Fruit fly (Drosophila melanogaster) whole organism, embryonic: ENCODE results near the gene Usp10.
A peak's percentile ranks its signal among the peaks of the same experiment; 100 is the strongest.

Experiments
- Atf6 ChIP-seq: fragments of 200-800 bp; sonication (Bioruptor generic); IDR thresholded peaks from 2 replicates; pipeline ENCODE4 v1.3.6; 2022; ENCODE audit warnings: missing biosample characterization, missing genetic modification characterization
- B-H1 ChIP-seq: fragments of 200-800 bp; sonication (Bioruptor generic); IDR thresholded peaks from 3 replicates; pipeline ENCODE4 v1.3.6; 2022; ENCODE audit warnings: missing biosample characterization, missing genetic modification characterization
- Bgb ChIP-seq: fragments of 200-800 bp; sonication (Bioruptor generic); IDR thresholded peaks from 2 replicates; pipeline ENCODE4 v1.3.6; 2022; ENCODE audit warnings: missing biosample characterization, missing genetic modification characterization; ENCODE audit not compliant: partially characterized antibody
- C15 ChIP-seq: fragments of 200-800 bp; sonication (Bioruptor generic); IDR thresholded peaks from 3 replicates; pipeline ENCODE4 v1.3.6; 2022; ENCODE audit warnings: missing biosample characterization, missing genetic modification characterization
- CG10565 ChIP-seq: fragments of 200-800 bp; sonication (Bioruptor generic); optimal IDR thresholded peaks from 3 replicates; lab custom pipeline; 2016; ENCODE audit warnings: missing biosample characterization, mild to moderate bottlenecking, missing genetic modification characterization
- CG11696 ChIP-seq: fragments of 200-800 bp; sonication (Bioruptor generic); IDR thresholded peaks from 2 replicates; pipeline ENCODE4 v1.3.6; 2022; ENCODE audit warnings: missing biosample characterization, missing genetic modification characterization
- CG11723 ChIP-seq: fragments of 200-800 bp; sonication (Bioruptor generic); optimal IDR thresholded peaks from 2 replicates; lab custom pipeline; 2017; ENCODE audit warnings: missing biosample characterization, mild to moderate bottlenecking, missing genetic modification characterization
- CG14441 ChIP-seq: fragments of 200-800 bp; sonication (Bioruptor generic); IDR thresholded peaks from 2 replicates; pipeline ENCODE4 v1.3.6; 2022; ENCODE audit warnings: missing biosample characterization, missing genetic modification characterization
- CG15696 ChIP-seq: fragments of 200-800 bp; sonication (Bioruptor generic); optimal IDR thresholded peaks from 2 replicates; lab custom pipeline; 2019; ENCODE audit warnings: missing biosample characterization, mild to moderate bottlenecking, missing genetic modification characterization, moderate library complexity
- CG16779 ChIP-seq: fragments of 200-800 bp; sonication (Bioruptor generic); IDR thresholded peaks from 2 replicates; pipeline ENCODE4 v1.3.6; 2022; ENCODE audit warnings: missing biosample characterization, missing genetic modification characterization
- CG17568 ChIP-seq: fragments of 200-800 bp; sonication (Bioruptor generic); optimal IDR thresholded peaks from 2 replicates; lab custom pipeline; 2018; ENCODE audit warnings: missing biosample characterization, mild to moderate bottlenecking, missing genetic modification characterization, moderate library complexity
- CG17802 ChIP-seq: fragments of 200-800 bp; sonication (Bioruptor generic); optimal IDR thresholded peaks from 2 replicates; lab custom pipeline; 2018; ENCODE audit warnings: missing biosample characterization, mild to moderate bottlenecking, missing genetic modification characterization, moderate library complexity
- CG17912 ChIP-seq: fragments of 200-800 bp; sonication (Bioruptor generic); optimal IDR thresholded peaks from 2 replicates; lab custom pipeline; 2018; ENCODE audit warnings: missing biosample characterization, mild to moderate bottlenecking, missing genetic modification characterization
- CG2120 ChIP-seq: fragments of 200-800 bp; sonication (Bioruptor generic); optimal IDR thresholded peaks from 3 replicates; lab custom pipeline; 2016; ENCODE audit warnings: missing biosample characterization, missing genetic modification characterization
- CG2202 ChIP-seq: fragments of 200-800 bp; sonication (Bioruptor generic); optimal IDR thresholded peaks from 2 replicates; lab custom pipeline; 2018; ENCODE audit warnings: missing biosample characterization, mild to moderate bottlenecking, missing genetic modification characterization
- CG30431 ChIP-seq: fragments of 200-800 bp; sonication (Bioruptor generic); optimal IDR thresholded peaks from 2 replicates; lab custom pipeline; 2017; ENCODE audit warnings: missing biosample characterization, missing genetic modification characterization
- CG32532 ChIP-seq: fragments of 200-800 bp; sonication (Bioruptor generic); IDR thresholded peaks from 2 replicates; pipeline ENCODE4 v1.3.6; 2022; ENCODE audit warnings: missing biosample characterization, missing genetic modification characterization
- CG4730 ChIP-seq: fragments of 200-800 bp; sonication (Bioruptor generic); IDR thresholded peaks from 2 replicates; pipeline ENCODE4 v1.3.6; 2022; ENCODE audit warnings: missing biosample characterization, missing genetic modification characterization
- CG6175 ChIP-seq: fragments of 200-800 bp; sonication (Bioruptor generic); IDR thresholded peaks from 3 replicates; pipeline ENCODE4 v1.3.6; 2022; ENCODE audit warnings: missing biosample characterization, missing genetic modification characterization
- CG6254 ChIP-seq: fragments of 200-800 bp; sonication (Bioruptor generic); optimal IDR thresholded peaks from 3 replicates; lab custom pipeline; 2017; ENCODE audit warnings: mild to moderate bottlenecking, missing biosample characterization, missing genetic modification reagents, missing genetic modification characterization
- CG7745 ChIP-seq: fragments of 200-800 bp; sonication (Bioruptor generic); optimal IDR thresholded peaks from 2 replicates; lab custom pipeline; 2018; ENCODE audit warnings: missing biosample characterization, mild to moderate bottlenecking, missing genetic modification characterization, moderate library complexity
- CG8359 ChIP-seq: fragments of 200-800 bp; sonication (Bioruptor generic); optimal IDR thresholded peaks from 2 replicates; lab custom pipeline; 2017; ENCODE audit warnings: missing biosample characterization, mild to moderate bottlenecking, missing genetic modification characterization, borderline replicate concordance
- CG9817 ChIP-seq: fragments of 200-800 bp; sonication (Bioruptor generic); optimal IDR thresholded peaks from 2 replicates; lab custom pipeline; 2018; ENCODE audit warnings: missing biosample characterization, mild to moderate bottlenecking, missing genetic modification characterization, moderate library complexity
- CTCF ChIP-seq: fragments of 200-800 bp; sonication (Bioruptor generic); optimal IDR thresholded peaks from 2 replicates; lab custom pipeline; 2017; ENCODE audit warnings: missing biosample characterization, mild to moderate bottlenecking, missing genetic modification characterization, moderate library complexity
- Dip3 ChIP-seq: fragments of 200-800 bp; sonication (Bioruptor generic); optimal IDR thresholded peaks from 3 replicates; lab custom pipeline; 2016; ENCODE audit warnings: missing biosample characterization, missing genetic modification characterization
- Drgx ChIP-seq: fragments of 200-800 bp; sonication (Bioruptor generic); IDR thresholded peaks from 2 replicates; pipeline ENCODE4 v1.3.6; 2022; ENCODE audit warnings: missing biosample characterization, missing genetic modification characterization
- Ets97D ChIP-seq: fragments of 200-800 bp; sonication (Bioruptor generic); optimal IDR thresholded peaks from 3 replicates; lab custom pipeline; 2016; ENCODE audit warnings: missing biosample characterization, missing genetic modification characterization
- HLH54F ChIP-seq: fragments of 200-800 bp; sonication (Bioruptor generic); optimal IDR thresholded peaks from 3 replicates; lab custom pipeline; 2016; ENCODE audit warnings: missing biosample characterization, missing genetic modification characterization
- Hr39 ChIP-seq: fragments of >200 bp; optimal IDR thresholded peaks from 2 replicates; lab custom pipeline; 2017
- Jarid2 ChIP-seq: fragments of 200-800 bp; sonication (Bioruptor generic); optimal IDR thresholded peaks from 3 replicates; lab custom pipeline; 2017; ENCODE audit warnings: mild to moderate bottlenecking, missing biosample characterization, missing genetic modification reagents, missing genetic modification characterization
- Sox100B ChIP-seq: fragments of 200-800 bp; sonication (Bioruptor generic); optimal IDR thresholded peaks from 3 replicates; lab custom pipeline; 2018; ENCODE audit warnings: missing biosample characterization, mild to moderate bottlenecking, missing genetic modification characterization
- Sry-δ ChIP-seq: fragments of 200-800 bp; sonication (Bioruptor generic); optimal IDR thresholded peaks from 2 replicates; lab custom pipeline; 2016; ENCODE audit warnings: missing biosample characterization, missing genetic modification characterization
- YL-1 ChIP-seq: fragments of 200-800 bp; sonication (Bioruptor generic); optimal IDR thresholded peaks from 3 replicates; lab custom pipeline; 2017; ENCODE audit warnings: missing biosample characterization, mild to moderate bottlenecking, missing genetic modification characterization
- az2 ChIP-seq: fragments of 200-800 bp; sonication (Bioruptor generic); optimal IDR thresholded peaks from 3 replicates; lab custom pipeline; 2016; ENCODE audit warnings: missing biosample characterization, missing genetic modification characterization
- ci ChIP-seq: fragments of 200-800 bp; sonication (Bioruptor generic); IDR thresholded peaks from 3 replicates; pipeline ENCODE4 v1.3.6; 2022; ENCODE audit warnings: missing biosample characterization, missing genetic modification characterization
- danr ChIP-seq: fragments of 200-800 bp; sonication (Bioruptor generic); IDR thresholded peaks from 2 replicates; pipeline ENCODE4 v1.3.6; 2022; ENCODE audit warnings: missing biosample characterization, missing genetic modification characterization
- ems ChIP-seq: fragments of 200-800 bp; sonication (Bioruptor generic); optimal IDR thresholded peaks from 3 replicates; lab custom pipeline; 2016; ENCODE audit warnings: missing biosample characterization, missing genetic modification characterization
- fd96Cb ChIP-seq: fragments of 200-800 bp; sonication (Bioruptor generic); optimal IDR thresholded peaks from 2 replicates; lab custom pipeline; 2018; ENCODE audit warnings: missing biosample characterization, mild to moderate bottlenecking, missing genetic modification characterization, moderate library complexity
- gce ChIP-seq: fragments of 200-800 bp; sonication (Bioruptor generic); IDR thresholded peaks from 3 replicates; pipeline ENCODE4 v1.3.6; 2022; ENCODE audit warnings: missing biosample characterization, missing genetic modification characterization
- gro ChIP-seq: fragments of 200-800 bp; sonication (Bioruptor generic); optimal IDR thresholded peaks from 2 replicates; lab custom pipeline; 2016; ENCODE audit warnings: missing biosample characterization, missing genetic modification characterization
- h ChIP-seq: fragments of >200 bp; optimal IDR thresholded peaks from 2 replicates; lab custom pipeline; 2017
- hb ChIP-seq: fragments of 200-800 bp; sonication (Bioruptor generic); IDR thresholded peaks from 3 replicates; pipeline ENCODE4 v1.3.6; 2022; ENCODE audit warnings: missing biosample characterization, missing genetic modification characterization; ENCODE audit not compliant: partially characterized antibody
- her ChIP-seq: fragments of 200-800 bp; sonication (Bioruptor generic); optimal IDR thresholded peaks from 2 replicates; lab custom pipeline; 2016; ENCODE audit warnings: missing biosample characterization, missing genetic modification characterization
- hth ChIP-seq: fragments of >200 bp; optimal IDR thresholded peaks from 2 replicates; lab custom pipeline; 2017; ENCODE audit warnings: inconsistent platforms
- kay ChIP-seq: fragments of 200-800 bp; sonication (Bioruptor generic); optimal IDR thresholded peaks from 2 replicates; lab custom pipeline; 2016; ENCODE audit warnings: missing biosample characterization, missing genetic modification characterization
- ken ChIP-seq: fragments of 200-800 bp; sonication (Bioruptor generic); IDR thresholded peaks from 3 replicates; pipeline ENCODE4 v1.3.6; 2022; ENCODE audit warnings: missing biosample characterization, missing genetic modification characterization
- lbe ChIP-seq: fragments of 200-800 bp; sonication (Bioruptor generic); optimal IDR thresholded peaks from 2 replicates; lab custom pipeline; 2016; ENCODE audit warnings: missing biosample characterization, mild to moderate bottlenecking, missing genetic modification characterization
- lola ChIP-seq, 3 experiments: fragments of >200 bp in 2 of 3; fragments of 200-800 bp in 1 of 3; sonication (Bioruptor generic) in 1 of 3; optimal IDR thresholded peaks; 2 replicates each; lab custom pipeline; 2017 to 2019; ENCODE audit warnings: missing biosample characterization in 3 of 3, missing genetic modification characterization in 3 of 3, mild to moderate bottlenecking in 1 of 3, moderate library complexity in 1 of 3
- nau ChIP-seq: fragments of 200-800 bp; sonication (Bioruptor generic); optimal IDR thresholded peaks from 3 replicates; lab custom pipeline; 2017; ENCODE audit warnings: missing biosample characterization, mild to moderate bottlenecking, missing genetic modification characterization, missing genetic modification reagents
- pho ChIP-seq: fragments of 200-800 bp; sonication (Bioruptor generic); optimal IDR thresholded peaks from 2 replicates; lab custom pipeline; 2016; ENCODE audit warnings: missing biosample characterization, missing genetic modification characterization
- sens ChIP-seq: fragments of 200-800 bp; sonication (Bioruptor generic); peaks from one replicate; lab custom pipeline; 2016; ENCODE audit warnings: missing biosample characterization, missing genetic modification characterization
- slp2 ChIP-seq: fragments of 200-800 bp; sonication (Bioruptor generic); optimal IDR thresholded peaks from 2 replicates; lab custom pipeline; 2016; ENCODE audit warnings: missing biosample characterization, missing genetic modification characterization
- toy ChIP-seq: fragments of 200-800 bp; sonication (Bioruptor generic); IDR thresholded peaks from 2 replicates; pipeline ENCODE4 v1.3.6; 2022; ENCODE audit warnings: missing biosample characterization, missing genetic modification characterization
- unc-4 ChIP-seq: fragments of 200-800 bp; sonication (Bioruptor generic); IDR thresholded peaks from 2 replicates; pipeline ENCODE4 v1.3.6; 2022; ENCODE audit warnings: missing biosample characterization, missing genetic modification characterization; ENCODE audit not compliant: partially characterized antibody

Gene Usp10

DNA sequence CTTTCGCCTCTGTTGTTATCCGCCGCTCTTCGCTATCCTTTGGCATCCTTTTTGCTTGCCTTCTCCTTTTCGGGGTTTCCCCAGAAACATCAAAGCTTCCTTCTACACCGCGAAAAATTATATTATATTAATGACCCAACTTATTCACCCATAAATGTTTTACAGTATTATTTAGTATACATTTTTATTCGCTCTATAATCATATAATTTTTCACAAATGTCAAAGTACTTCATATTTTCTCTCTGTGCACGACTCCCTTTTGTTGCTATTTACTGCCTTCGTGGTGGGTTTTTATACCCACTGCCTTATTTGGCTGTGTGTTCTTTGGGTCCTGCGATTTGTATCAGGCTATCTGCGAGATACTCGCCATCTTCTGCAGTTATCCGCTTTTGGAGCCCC is 45.5 kb downstream of the Usp10 start (continued):
- TF ChIP-seq Hr39 (no peak), her (GFP tag; lab: Kevin White, UChicago) (no peak), lbe (GFP tag; lab: Kevin White, UChicago) (no peak), CG6175 (GFP tag; lab: Robert Waterston, UW) (no peak), slp2 (GFP tag; lab: Kevin White, UChicago) (no peak), CG14441 (GFP tag; lab: Robert Waterston, UW) (peak; percentile 44), pho (GFP tag; lab: Kevin White, UChicago) (no peak), ken (GFP tag; lab: Robert Waterston, UW) (no peak), Sry-δ (no peak), az2 (GFP tag; lab: Kevin White, UChicago) (no peak), CG11696 (no peak), unc-4 (no peak), kay (GFP tag; lab: Kevin White, UChicago) (no peak), CG7745 (no peak), CG11723 (GFP tag; lab: Kevin White, UChicago) (no peak), Jarid2 (GFP tag; lab: Kevin White, UChicago) (no peak), CG17912 (GFP tag; lab: Kevin White, UChicago) (no peak), CG17568 (GFP tag; lab: Kevin White, UChicago) (no peak), nau (GFP tag; lab: Kevin White, UChicago) (no peak), danr (no peak), CG4730 (GFP tag; lab: Robert Waterston, UW) (no peak), Ets97D (GFP tag; lab: Kevin White, UChicago) (no peak), HLH54F (GFP tag; lab: Kevin White, UChicago) (no peak), CG2202 (tag; lab: Kevin White, UChicago) (no peak), hb (GFP tag; lab: Robert Waterston, UW) (no peak), toy (GFP tag; lab: Robert Waterston, UW) (no peak), gro (no peak), CG6254 (GFP tag; lab: Kevin White, UChicago) (no peak), CG30431 (GFP tag; lab: Kevin White, UChicago) (no peak), Dip3 (GFP tag; lab: Kevin White, UChicago) (no peak), CG2120 (GFP tag; lab: Kevin White, UChicago) (peak; percentile 48), Sox100B (GFP tag; lab: Kevin White, UChicago) (no peak), CG17802 (tag; lab: Kevin White, UChicago) (no peak), sens (GFP tag; lab: Kevin White, UChicago) (peak; percentile 53), h (lab: Kevin White, UChicago) (no peak), fd96Cb (peak; percentile 6), Atf6 (GFP tag; lab: Robert Waterston, UW) (no peak), CG16779 (no peak), CG32532 (GFP tag; lab: Robert Waterston, UW) (peak; percentile 52; the same call in 1 of the 2 replicates), lola (GFP tag; optimal IDR thresholded peaks at IDR 0.05; lab: Kevin White, UChicago) (no peak), gce (GFP tag; lab: Robert Waterston, UW) (no peak), ems (no peak), CG15696 (tag; lab: Kevin White, UChicago) (no peak), Drgx (GFP tag; lab: Robert Waterston, UW) (no peak), CG10565 (GFP tag; lab: Kevin White, UChicago) (no peak), ci (GFP tag; lab: Robert Waterston, UW) (no peak), B-H1 (no peak), C15 (GFP tag; lab: Robert Waterston, UW) (no peak), YL-1 (GFP tag; lab: Kevin White, UChicago) (no peak), CTCF (GFP tag; lab: Kevin White, UChicago) (no peak), CG8359 (no peak), CG9817 (tag; lab: Kevin White, UChicago) (peak; percentile 21), hth (lab: Kevin White, UChicago) (no peak), Bgb (GFP tag; lab: Robert Waterston, UW) (no peak)
